Worm (Caenorhabditis elegans): Measurements from ENCODE around the gene F42C5.4.

DNA sequence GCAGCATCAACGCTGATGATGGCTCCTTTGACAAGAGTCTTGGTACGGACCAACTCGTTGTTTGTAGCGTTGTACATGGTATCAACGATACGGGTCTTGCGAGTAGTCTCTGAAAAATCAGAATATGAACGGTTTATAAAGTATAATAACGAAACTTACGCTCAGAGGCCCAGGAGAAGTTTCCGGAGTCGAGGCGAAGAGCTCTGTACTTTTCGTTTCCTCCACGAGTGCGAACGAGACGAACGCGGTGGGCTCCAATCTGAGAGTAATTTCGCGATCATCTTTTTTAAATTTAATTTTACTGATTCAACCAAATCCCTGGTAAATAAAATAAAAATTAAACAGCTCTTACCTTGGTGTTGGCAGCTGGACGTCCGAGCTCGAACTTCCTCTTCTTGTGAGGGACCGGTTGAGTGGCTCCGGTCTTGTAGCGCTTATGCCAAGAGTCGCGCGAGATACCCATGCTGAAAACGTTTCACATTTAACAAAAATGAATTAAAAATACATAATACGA, 21.5 kb upstream of the F42C5.4 start, which contains the start of gene rps-8:
- TF ChIP-seq ztf-29 (GFP tag; IDR thresholded peaks at IDR 0.05) (no peak), klf-2 (GFP tag; conservative IDR thresholded peaks at IDR 0.05) (no peak), ztf-23 (GFP tag; IDR thresholded peaks at IDR 0.05) (no peak), med-1 (GFP tag; optimal IDR thresholded peaks at IDR 0.05; ENCODE audit: insufficient read depth) (no peak), T22C8.4 (GFP tag; IDR thresholded peaks at IDR 0.05) (no peak), ref-1 (GFP tag; conservative IDR thresholded peaks at IDR 0.05) (no peak), tab-1 (GFP tag; IDR thresholded peaks at IDR 0.05) (no peak), cog-1 (tag; optimal IDR thresholded peaks at IDR 0.05) (no peak)

Data from whole organism, midembryonic.